Fruit fly (Drosophila melanogaster) whole organism, wandering third instar larva: ENCODE data around the gene CG17139.

Experiments
- CG32264 ChIP-seq: fragments of 200-800 bp; sonication (Bioruptor generic); optimal IDR thresholded peaks from 2 replicates; lab custom pipeline; 2016; ENCODE audit warnings: missing biosample characterization, missing genetic modification characterization
- CG9705 ChIP-seq: fragments of 200-800 bp; sonication (Bioruptor generic); optimal IDR thresholded peaks from 2 replicates; lab custom pipeline; 2018; ENCODE audit warnings: missing biosample characterization, mild to moderate bottlenecking, missing genetic modification characterization
- Dfd ChIP-seq: fragments of >200 bp; optimal IDR thresholded peaks from 2 replicates; lab custom pipeline; 2017; ENCODE audit warnings: missing biosample characterization, missing genetic modification characterization
- Dif ChIP-seq: fragments of 200-275, 200-300 bp; sonication (Bioruptor generic); optimal IDR thresholded peaks from 2 replicates; lab custom pipeline; 2018; ENCODE audit warnings: missing biosample characterization, missing genetic modification characterization; ENCODE audit not compliant: partially characterized antibody
- HLH106 ChIP-seq: fragments of 200-800 bp; optimal IDR thresholded peaks from 3 replicates; lab custom pipeline; 2019; ENCODE audit warnings: missing biosample characterization, mild to moderate bottlenecking, missing genetic modification characterization, moderate library complexity
- Hnf4 ChIP-seq: fragments of 200-800 bp; sonication (Bioruptor generic); optimal IDR thresholded peaks from 2 replicates; lab custom pipeline; 2016; ENCODE audit warnings: missing biosample characterization, mild to moderate bottlenecking, missing genetic modification characterization
- Hr83 ChIP-seq: fragments of 200-300 bp; sonication (Bioruptor generic); optimal IDR thresholded peaks from 2 replicates; lab custom pipeline; 2016; ENCODE audit warnings: missing biosample characterization, mild to moderate bottlenecking, missing genetic modification characterization, moderate library complexity; ENCODE audit not compliant: poor library complexity, severe bottlenecking
- Jra ChIP-seq: sonication (Bioruptor generic); optimal IDR thresholded peaks from 2 replicates; lab custom pipeline; 2016; ENCODE audit warnings: missing biosample characterization, missing genetic modification characterization
- Myc ChIP-seq: fragments of >200 bp; optimal IDR thresholded peaks from 2 replicates; lab custom pipeline; 2017
- OdsH ChIP-seq: fragments of 200-800 bp; sonication (Bioruptor generic); optimal IDR thresholded peaks from 2 replicates; lab custom pipeline; 2016; ENCODE audit warnings: missing biosample characterization, mild to moderate bottlenecking, missing genetic modification characterization
- Rel ChIP-seq, 2 experiments: fragments of 200-800 bp; sonication (Bioruptor generic) in 1 of 2; optimal IDR thresholded peaks; 2 replicates in 1 of 2; 3 replicates in 1 of 2; lab custom pipeline; 2016 to 2019; ENCODE audit warnings: mild to moderate bottlenecking in 2 of 2, missing biosample characterization in 2 of 2, missing genetic modification characterization in 2 of 2, moderate library complexity in 1 of 2
- Sp1 ChIP-seq: fragments of 200-800 bp; sonication (Bioruptor generic); optimal IDR thresholded peaks from 3 replicates; lab custom pipeline; 2019; ENCODE audit warnings: missing biosample characterization, mild to moderate bottlenecking, missing genetic modification characterization, moderate library complexity
- Vsx2 ChIP-seq: fragments of 200-300, 225-300 bp; sonication (Bioruptor generic); optimal IDR thresholded peaks from 2 replicates; lab custom pipeline; 2018; ENCODE audit warnings: missing biosample characterization, missing genetic modification characterization; ENCODE audit not compliant: partially characterized antibody
- ey ChIP-seq: fragments of 200-800 bp; sonication (Bioruptor generic); optimal IDR thresholded peaks from 2 replicates; lab custom pipeline; 2016; ENCODE audit warnings: missing biosample characterization, missing genetic modification characterization
- foxo ChIP-seq, 2 experiments: fragments of 200-800 bp; sonication (Bioruptor generic); optimal IDR thresholded peaks; 2 replicates in 1 of 2; 3 replicates in 1 of 2; lab custom pipeline; 2016 to 2017; ENCODE audit warnings: missing biosample characterization in 2 of 2, missing genetic modification characterization in 2 of 2
- fru ChIP-seq: fragments of 200-800 bp; sonication (Bioruptor generic); optimal IDR thresholded peaks from 3 replicates; lab custom pipeline; 2016; ENCODE audit warnings: missing biosample characterization, mild to moderate bottlenecking, missing genetic modification characterization
- h ChIP-seq: fragments of 200-800 bp; sonication (Bioruptor generic); optimal IDR thresholded peaks from 3 replicates; lab custom pipeline; 2016; ENCODE audit warnings: missing biosample characterization, mild to moderate bottlenecking, missing genetic modification characterization
- jim ChIP-seq: fragments of 175-275, 200-325 bp; sonication (Bioruptor generic); optimal IDR thresholded peaks from 2 replicates; lab custom pipeline; 2016; ENCODE audit warnings: missing biosample characterization, mild to moderate bottlenecking, missing genetic modification characterization
- lola ChIP-seq: fragments of >200 bp; optimal IDR thresholded peaks from 2 replicates; lab custom pipeline; 2017; ENCODE audit warnings: missing biosample characterization, missing genetic modification characterization
- pan ChIP-seq: fragments of >200 bp; optimal IDR thresholded peaks from 2 replicates; lab custom pipeline; 2017
- psq ChIP-seq: fragments of 200-800 bp; sonication (Bioruptor generic); optimal IDR thresholded peaks from 3 replicates; lab custom pipeline; 2017; ENCODE audit warnings: missing biosample characterization, mild to moderate bottlenecking, missing genetic modification characterization, moderate library complexity
- rgr ChIP-seq: fragments of 200-800 bp; sonication (Bioruptor generic); optimal IDR thresholded peaks from 3 replicates; lab custom pipeline; 2016; ENCODE audit warnings: missing biosample characterization, mild to moderate bottlenecking, missing genetic modification characterization
- sage ChIP-seq: fragments of 200-800 bp; sonication (Bioruptor generic); optimal IDR thresholded peaks from 2 replicates; lab custom pipeline; 2016; ENCODE audit warnings: missing biosample characterization, mild to moderate bottlenecking, missing genetic modification characterization
- sv ChIP-seq: fragments of 200-800 bp; sonication (Bioruptor generic); optimal IDR thresholded peaks from 3 replicates; lab custom pipeline; 2016; ENCODE audit warnings: missing biosample characterization, missing genetic modification characterization
- tai ChIP-seq: sonication (Bioruptor generic); optimal IDR thresholded peaks from 2 replicates; lab custom pipeline; 2016; ENCODE audit warnings: missing biosample characterization, missing genetic modification characterization
- usp ChIP-seq: fragments of >200 bp; optimal IDR thresholded peaks from 2 replicates; lab custom pipeline; 2017; ENCODE audit warnings: missing biosample characterization, missing genetic modification characterization

CG17139 gene

dm6 chr2L:10801951-10802780 lies 43.3 kb downstream of the CG17139 start:
- no peak for TF ChIP-seq sage
- TF ChIP-seq jim (GFP tag; lab: Kevin White, UChicago) = no peak
- TF ChIP-seq Rel (GFP tag; optimal IDR thresholded peaks at IDR 0.05; lab: Kevin White, UChicago) = no peak
- peak; percentile 48 for TF ChIP-seq Rel (tag; optimal IDR thresholded peaks at IDR 0.05; lab: Kevin White, UChicago)

dm6 chr2L:10800877-10801719 lies 44.4 kb downstream of the CG17139 start, which contains the start of gene CG31869:
TSS of gene CG31869 (minus strand) at chr2L:10801109.
- TF ChIP-seq Dfd (GFP tag; lab: Kevin White, UChicago) (no peak), foxo (GFP tag; optimal IDR thresholded peaks at IDR 0.05; lab: Kevin White, UChicago) (peak in 1 of 2 experiments; percentile 1), Myc (lab: Kevin White, UChicago) (peak; percentile 95), Dif (peak; percentile 68), Hr83 (GFP tag; lab: Kevin White, UChicago) (peak; percentile 38), Rel (GFP tag; optimal IDR thresholded peaks at IDR 0.05; lab: Kevin White, UChicago) (no peak), Rel (tag; optimal IDR thresholded peaks at IDR 0.05; lab: Kevin White, UChicago) (peak; percentile 13), sv (no peak), fru (peak; percentile 17), usp (GFP tag; lab: Kevin White, UChicago) (no peak), h (GFP tag; lab: Kevin White, UChicago) (peak; percentile 38), ey (peak; percentile 2), lola (no peak), psq (GFP tag; lab: Kevin White, UChicago) (peak; percentile 6)

- TF ChIP-seq jim (GFP tag; lab: Kevin White, UChicago) (no peak), foxo (GFP tag; optimal IDR thresholded peaks at IDR 0.05; lab: Kevin White, UChicago) (no peak), OdsH (no peak), Dfd (GFP tag; lab: Kevin White, UChicago) (peak; percentile 82)
Observed at dm6 chr2L:10795731-10796130, 49.7 kb downstream of the CG17139 start.

- peak in 1 of 2 experiments; percentile 7 for TF ChIP-seq foxo (GFP tag; optimal IDR thresholded peaks at IDR 0.05; lab: Kevin White, UChicago)
- TF ChIP-seq Sp1 = peak; percentile 47
- TF ChIP-seq Rel (GFP tag; optimal IDR thresholded peaks at IDR 0.05; lab: Kevin White, UChicago) = peak; percentile 3
- no peak for TF ChIP-seq Rel (tag; optimal IDR thresholded peaks at IDR 0.05; lab: Kevin White, UChicago)
- TF ChIP-seq CG32264 (GFP tag; lab: Kevin White, UChicago) = no peak
- peak; percentile 39 for TF ChIP-seq tai (GFP tag; lab: Kevin White, UChicago)
- no peak for TF ChIP-seq Hnf4 (GFP tag; lab: Kevin White, UChicago)
- no peak for TF ChIP-seq Jra (GFP tag; lab: Kevin White, UChicago)
- TF ChIP-seq CG9705 = no peak
- no peak for TF ChIP-seq pan (lab: Kevin White, UChicago)
- no peak for TF ChIP-seq HLH106 (tag; lab: Kevin White, UChicago)
- TF ChIP-seq Vsx2 (GFP tag; lab: Kevin White, UChicago) = no peak
- TF ChIP-seq rgr = no peak
Observed at dm6 chr2L:10794032-10794431, 51.4 kb downstream of the CG17139 start.
